Fruit fly (Drosophila melanogaster) whole organism, adult: ENCODE results near the gene Rcd7.

Source experiments
- CG12768 ChIP-seq: fragments of 200-800 bp; sonication (Bioruptor generic); optimal IDR thresholded peaks from 2 replicates; lab custom pipeline; 2017; ENCODE audit warnings: missing biosample characterization, missing genetic modification characterization, mild to moderate bottlenecking, moderate library complexity, missing genetic modification reagents
- CG14711 ChIP-seq: fragments of 200-800 bp; sonication (Bioruptor generic); optimal IDR thresholded peaks from 2 replicates; lab custom pipeline; 2018; ENCODE audit warnings: missing biosample characterization, mild to moderate bottlenecking, missing genetic modification characterization, moderate library complexity
- CG33017 ChIP-seq: fragments of 200-800 bp; sonication (Bioruptor generic); optimal IDR thresholded peaks from 2 replicates; lab custom pipeline; 2018; ENCODE audit warnings: missing biosample characterization, mild to moderate bottlenecking, missing genetic modification characterization, moderate library complexity
- Crg-1 ChIP-seq: fragments of 200-800 bp; sonication (Bioruptor generic); optimal IDR thresholded peaks from 2 replicates; lab custom pipeline; 2016; ENCODE audit warnings: missing biosample characterization, missing genetic modification characterization
- Hr96 ChIP-seq: fragments of 200-800 bp; sonication (Bioruptor generic); optimal IDR thresholded peaks from 2 replicates; lab custom pipeline; 2016; ENCODE audit warnings: missing biosample characterization, missing genetic modification characterization
- bab1 ChIP-seq: fragments of 200-800 bp; sonication (Bioruptor generic); optimal IDR thresholded peaks from 3 replicates; lab custom pipeline; 2019; ENCODE audit warnings: missing biosample characterization, mild to moderate bottlenecking, missing genetic modification characterization, moderate library complexity
- cic ChIP-seq: fragments of 200-800 bp; sonication (Bioruptor generic); optimal IDR thresholded peaks from 2 replicates; lab custom pipeline; 2017; ENCODE audit warnings: missing biosample characterization, mild to moderate bottlenecking, missing genetic modification characterization, moderate library complexity
- kay ChIP-seq: fragments of 200-800 bp; sonication (Bioruptor generic); peaks from one replicate; lab custom pipeline; 2016; ENCODE audit warnings: missing biosample characterization, missing genetic modification characterization, borderline replicate concordance
- tj ChIP-seq: fragments of 200-800 bp; sonication (Bioruptor generic); optimal IDR thresholded peaks from 3 replicates; lab custom pipeline; 2017; ENCODE audit warnings: missing biosample characterization, mild to moderate bottlenecking, missing genetic modification characterization, moderate library complexity

dm6 chr3L:19532443-19532842 is 12.5 kb upstream of the Rcd7 start, which contains the start of gene Cpr76Bd:
- TF ChIP-seq CG14711 (tag; lab: Kevin White, UChicago) (no peak), bab1 (GFP tag; lab: Kevin White, UChicago) (no peak), CG33017 (tag; lab: Kevin White, UChicago) (no peak), kay (GFP tag; lab: Kevin White, UChicago) (no peak), CG12768 (GFP tag; lab: Kevin White, UChicago) (no peak), cic (no peak), Hr96 (GFP tag; lab: Kevin White, UChicago) (no peak), Crg-1 (GFP tag; lab: Kevin White, UChicago) (no peak), tj (GFP tag; lab: Kevin White, UChicago) (no peak)
